Worm (Caenorhabditis elegans) whole organism, late embryonic: ENCODE results near the gene spig-10.

Experiments used
- C08G9.2 ChIP-seq: sonication (generic microtip); optimal IDR thresholded peaks from 2 replicates; lab custom pipeline; 2016; ENCODE audit warnings: mild to moderate bottlenecking, missing genetic modification characterization, moderate library complexity, missing compliant biosample characterization
- F13H6.1 ChIP-seq: sonication (generic microtip); optimal IDR thresholded peaks from 2 replicates; lab custom pipeline; 2016; ENCODE audit warnings: missing genetic modification characterization, missing compliant biosample characterization
- K02D7.2 ChIP-seq: sonication (generic microtip); optimal IDR thresholded peaks from 2 replicates; lab custom pipeline; 2017; ENCODE audit warnings: mild to moderate bottlenecking, missing genetic modification characterization, missing compliant biosample characterization
- K09A11.1 ChIP-seq: sonication (generic microtip); optimal IDR thresholded peaks from 2 replicates; lab custom pipeline; 2017; ENCODE audit warnings: antibody characterized with exemption, mild to moderate bottlenecking, missing genetic modification characterization, missing compliant biosample characterization; ENCODE audit not compliant: insufficient read depth
- Y22D7AL.16 ChIP-seq: sonication (generic microtip); optimal IDR thresholded peaks from 2 replicates; lab custom pipeline; 2016; ENCODE audit warnings: missing genetic modification characterization, missing compliant biosample characterization
- ahr-1 ChIP-seq: sonication (generic microtip); optimal IDR thresholded peaks from 2 replicates; lab custom pipeline; 2016; ENCODE audit warnings: missing genetic modification characterization, missing compliant biosample characterization
- ama-1 ChIP-seq: fragments of 150-350 bp; optimal IDR thresholded peaks from 2 replicates; lab custom pipeline; 2014
- ceh-14 ChIP-seq: sonication (generic microtip); optimal IDR thresholded peaks from 2 replicates; lab custom pipeline; 2016; ENCODE audit warnings: missing genotype, missing genetic modification characterization, missing compliant biosample characterization
- ceh-19 ChIP-seq: fragments of 200-800 bp; sonication (Bioruptor generic); optimal IDR thresholded peaks from 2 replicates; lab custom pipeline; 2018; ENCODE audit warnings: mild to moderate bottlenecking, missing genetic modification characterization, missing compliant biosample characterization
- ceh-22 ChIP-seq: sonication (generic microtip); optimal IDR thresholded peaks from 2 replicates; lab custom pipeline; 2017; ENCODE audit warnings: missing biosample characterization, missing genetic modification characterization
- ceh-24 ChIP-seq: sonication (generic microtip); optimal IDR thresholded peaks from 2 replicates; lab custom pipeline; 2016; ENCODE audit warnings: mild to moderate bottlenecking, missing genetic modification characterization, missing compliant biosample characterization
- ceh-30 ChIP-seq: fragments of 150-350 bp; optimal IDR thresholded peaks from 2 replicates; lab custom pipeline; 2014; ENCODE audit warnings: missing biosample characterization, missing genetic modification characterization
- ceh-45 ChIP-seq: fragments of 200-800 bp; sonication (Bioruptor generic); IDR thresholded peaks from 2 replicates; pipeline ENCODE4 v1.3.6; 2022; ENCODE audit warnings: missing genetic modification reagents, missing genetic modification characterization, missing compliant biosample characterization
- ceh-48 ChIP-seq: sonication (generic microtip); optimal IDR thresholded peaks from 2 replicates; lab custom pipeline; 2016; ENCODE audit warnings: missing genetic modification characterization, inconsistent platforms, missing compliant biosample characterization
- dmd-4 ChIP-seq: sonication (generic microtip); optimal IDR thresholded peaks from 2 replicates; lab custom pipeline; 2016; ENCODE audit warnings: borderline replicate concordance, missing genetic modification characterization, missing compliant biosample characterization
- ets-4 ChIP-seq: sonication (generic microtip); optimal IDR thresholded peaks from 2 replicates; lab custom pipeline; 2016; ENCODE audit warnings: missing genetic modification characterization, missing compliant biosample characterization
- fax-1 ChIP-seq: sonication (generic microtip); optimal IDR thresholded peaks from 2 replicates; lab custom pipeline; 2016; ENCODE audit warnings: missing genotype, missing genetic modification characterization, missing compliant biosample characterization
- hlh-30 ChIP-seq: sonication (generic microtip); optimal IDR thresholded peaks from 2 replicates; lab custom pipeline; 2017; ENCODE audit warnings: antibody characterized with exemption, missing genetic modification characterization, missing compliant biosample characterization; ENCODE audit not compliant: insufficient read depth
- hlh-8 ChIP-seq: sonication (generic microtip); optimal IDR thresholded peaks from 2 replicates; lab custom pipeline; 2016; ENCODE audit warnings: missing genotype, missing genetic modification characterization, missing compliant biosample characterization
- lim-6 ChIP-seq: sonication (generic microtip); optimal IDR thresholded peaks from 2 replicates; lab custom pipeline; 2016; ENCODE audit warnings: missing genetic modification characterization, missing compliant biosample characterization
- nfya-1 ChIP-seq: sonication (generic microtip); optimal IDR thresholded peaks from 2 replicates; lab custom pipeline; 2017; ENCODE audit warnings: missing genetic modification characterization, mild to moderate bottlenecking, missing compliant biosample characterization, antibody characterized with exemption, moderate library complexity
- nhr-11 ChIP-seq: fragments of 150-350 bp; optimal IDR thresholded peaks from 2 replicates; lab custom pipeline; 2014; ENCODE audit warnings: missing biosample characterization, missing genetic modification characterization
- odd-2 ChIP-seq: sonication (generic microtip); optimal IDR thresholded peaks from 2 replicates; lab custom pipeline; 2017; ENCODE audit warnings: antibody characterized with exemption, mild to moderate bottlenecking, missing genetic modification characterization, missing compliant biosample characterization
- pat-9 ChIP-seq: fragments of 200-800 bp; sonication (Bioruptor generic); optimal IDR thresholded peaks from 2 replicates; lab custom pipeline; 2018; ENCODE audit warnings: mild to moderate bottlenecking, missing genetic modification characterization, moderate library complexity, missing compliant biosample characterization
- pax-1 ChIP-seq: fragments of 150-350 bp; optimal IDR thresholded peaks from 2 replicates; lab custom pipeline; 2014; ENCODE audit warnings: missing biosample characterization, missing genetic modification characterization
- pha-4 ChIP-seq: fragments of 150-350 bp; optimal IDR thresholded peaks from 2 replicates; lab custom pipeline; 2018; ENCODE audit warnings: missing biosample characterization, missing genetic modification reagents, missing genetic modification characterization
- pqm-1 ChIP-seq: sonication (generic microtip); optimal IDR thresholded peaks from 2 replicates; lab custom pipeline; 2016; ENCODE audit warnings: missing genetic modification characterization, missing compliant biosample characterization
- pros-1 ChIP-seq: fragments of 150-350 bp; optimal IDR thresholded peaks from 2 replicates; lab custom pipeline; 2014; ENCODE audit warnings: missing biosample characterization, missing genetic modification reagents, missing genetic modification characterization
- rnt-1 ChIP-seq: sonication (generic microtip); optimal IDR thresholded peaks from 2 replicates; lab custom pipeline; 2016; ENCODE audit warnings: missing genetic modification characterization, missing compliant biosample characterization
- sox-2 ChIP-seq: fragments of 200-800 bp; sonication (Bioruptor generic); IDR thresholded peaks from 2 replicates; pipeline ENCODE4 v1.3.6; 2022; ENCODE audit warnings: missing genetic modification reagents, missing genetic modification characterization, missing compliant biosample characterization
- syd-9 ChIP-seq: sonication (generic microtip); optimal IDR thresholded peaks from 2 replicates; lab custom pipeline; 2016; ENCODE audit warnings: mild to moderate bottlenecking, missing genetic modification characterization, moderate library complexity, missing compliant biosample characterization
- tbx-2 ChIP-seq: sonication (generic microtip); optimal IDR thresholded peaks from 2 replicates; lab custom pipeline; 2016; ENCODE audit warnings: missing genetic modification characterization, missing compliant biosample characterization
- unc-3 ChIP-seq, 2 experiments: fragments of 200-800 bp in 1 of 2; sonication (Bioruptor generic) in 1 of 2; sonication (generic microtip) in 1 of 2; conservative IDR thresholded peaks in 1 of 2; optimal IDR thresholded peaks in 1 of 2; 2 replicates each; pipeline versions ENCODE4 v1.3.6 to Lab custom; 2016 to 2022; ENCODE audit warnings: missing compliant biosample characterization in 2 of 2, missing genetic modification characterization in 2 of 2, missing genetic modification reagents in 1 of 2
- unc-42 ChIP-seq: sonication (generic microtip); optimal IDR thresholded peaks from 2 replicates; lab custom pipeline; 2016; ENCODE audit warnings: missing genotype, missing genetic modification characterization, missing compliant biosample characterization
- unc-55 ChIP-seq: sonication (generic microtip); optimal IDR thresholded peaks from 2 replicates; lab custom pipeline; 2017; ENCODE audit warnings: missing biosample characterization, missing genetic modification reagents, missing genetic modification characterization
- unc-86 ChIP-seq: sonication (generic microtip); optimal IDR thresholded peaks from 2 replicates; lab custom pipeline; 2016; ENCODE audit warnings: missing genetic modification characterization, missing compliant biosample characterization
- zip-5 ChIP-seq: sonication (generic microtip); optimal IDR thresholded peaks from 2 replicates; lab custom pipeline; 2016; ENCODE audit warnings: missing genetic modification characterization, missing compliant biosample characterization
- ztf-16 ChIP-seq: sonication (generic microtip); optimal IDR thresholded peaks from 2 replicates; lab custom pipeline; 2017; ENCODE audit warnings: missing genetic modification characterization, missing compliant biosample characterization

The spig-10 gene

ce11 chrV:6985943-6986342 lies 20.1 kb upstream of the spig-10 start, which contains the start of gene nhr-163:
Gene nhr-163 (minus strand): TSS chrV:6986043.
- no peak for TF ChIP-seq C08G9.2 (tag; lab: Kevin White, UChicago)
- no peak for TF ChIP-seq K02D7.2
- no peak for TF ChIP-seq ceh-24 (tag; lab: Kevin White, UChicago)
- no peak for TF ChIP-seq lim-6 (tag; lab: Kevin White, UChicago)
- TF ChIP-seq pax-1 (tag; lab: Kevin White, UChicago), result no peak
- TF ChIP-seq ceh-30, result no peak
- TF ChIP-seq unc-3 (GFP tag; conservative IDR thresholded peaks at IDR 0.05; lab: Robert Waterston, UW), result no peak
- TF ChIP-seq unc-3 (tag; optimal IDR thresholded peaks at IDR 0.05; lab: Kevin White, UChicago), result no peak
- no peak for TF ChIP-seq hlh-8 (tag; lab: Kevin White, UChicago)
- TF ChIP-seq unc-42 (tag; lab: Kevin White, UChicago), result no peak
- no peak for TF ChIP-seq syd-9
- TF ChIP-seq pqm-1 (tag; lab: Kevin White, UChicago), result no peak
- TF ChIP-seq, all 69 proteins: peak for 0

ce11 chrV:6987673-6988072 lies 18.4 kb upstream of the spig-10 start, which contains the start of gene nhr-139:
Gene nhr-139 (minus strand): TSS chrV:6987773.
- TF ChIP-seq hlh-8 (tag; lab: Kevin White, UChicago), result no peak
- no peak for TF ChIP-seq nhr-11
- no peak for TF ChIP-seq ama-1
- TF ChIP-seq, all 69 proteins: peak for 0

- TF ChIP-seq F13H6.1 (tag; lab: Kevin White, UChicago) (no peak), ceh-48 (tag; lab: Kevin White, UChicago) (no peak), hlh-30 (tag; lab: Kevin White, UChicago) (no peak), pha-4 (no peak), C08G9.2 (tag; lab: Kevin White, UChicago) (no peak), pat-9 (no peak), ceh-45 (GFP tag; lab: Robert Waterston, UW) (no peak), unc-55 (GFP tag; lab: Kevin White, UChicago) (no peak), zip-5 (tag; lab: Kevin White, UChicago) (no peak), ama-1 (no peak), dmd-4 (tag; lab: Kevin White, UChicago) (no peak), ahr-1 (no peak), ceh-19 (GFP tag; lab: Kevin White, UChicago) (no peak), nfya-1 (tag; lab: Kevin White, UChicago) (no peak), rnt-1 (tag; lab: Kevin White, UChicago) (no peak), tbx-2 (tag; lab: Kevin White, UChicago) (no peak), unc-86 (tag; lab: Kevin White, UChicago) (no peak), Y22D7AL.16 (tag; lab: Kevin White, UChicago) (no peak), ceh-14 (tag; lab: Kevin White, UChicago) (no peak), sox-2 (GFP tag; lab: Robert Waterston, UW) (no peak)
Measured at ce11 chrV:6989626-6990138, 16.4 kb upstream of the spig-10 start, which contains the start of gene nhr-140. Gene nhr-140 (minus strand): TSS chrV:6989676.

ce11 chrV:6991771-6992170 lies 14.3 kb upstream of the spig-10 start, which contains the start of gene nhr-162:
Gene nhr-162 (minus strand): TSS chrV:6991871.
- TF ChIP-seq K02D7.2, result no peak
- no peak for TF ChIP-seq dmd-4 (tag; lab: Kevin White, UChicago)
- no peak for TF ChIP-seq K09A11.1 (tag; lab: Kevin White, UChicago)
- no peak for TF ChIP-seq sox-2 (GFP tag; lab: Robert Waterston, UW)

- no peak for TF ChIP-seq C08G9.2 (tag; lab: Kevin White, UChicago)
- no peak for TF ChIP-seq ceh-19 (GFP tag; lab: Kevin White, UChicago)
- TF ChIP-seq K02D7.2, result no peak
- TF ChIP-seq odd-2, result no peak
- no peak for TF ChIP-seq lim-6 (tag; lab: Kevin White, UChicago)
- no peak for TF ChIP-seq unc-86 (tag; lab: Kevin White, UChicago)
- no peak for TF ChIP-seq ets-4 (tag; lab: Kevin White, UChicago)
- TF ChIP-seq ztf-16 (tag; lab: Kevin White, UChicago), result no peak
- TF ChIP-seq sox-2 (GFP tag; lab: Robert Waterston, UW), result no peak
- TF ChIP-seq ceh-22 (tag; lab: Kevin White, UChicago), result no peak
- no peak for TF ChIP-seq pros-1
- TF ChIP-seq tbx-2 (tag; lab: Kevin White, UChicago), result no peak
- TF ChIP-seq fax-1, result no peak
- no peak for TF ChIP-seq pat-9
- TF ChIP-seq, all 69 proteins: peak for 0
Measured at ce11 chrV:6993999-6994398, 12.1 kb upstream of the spig-10 start.
